Worm (Caenorhabditis elegans): ENCODE measurements around the gene nlp-76.

Gene nlp-76

DNA sequence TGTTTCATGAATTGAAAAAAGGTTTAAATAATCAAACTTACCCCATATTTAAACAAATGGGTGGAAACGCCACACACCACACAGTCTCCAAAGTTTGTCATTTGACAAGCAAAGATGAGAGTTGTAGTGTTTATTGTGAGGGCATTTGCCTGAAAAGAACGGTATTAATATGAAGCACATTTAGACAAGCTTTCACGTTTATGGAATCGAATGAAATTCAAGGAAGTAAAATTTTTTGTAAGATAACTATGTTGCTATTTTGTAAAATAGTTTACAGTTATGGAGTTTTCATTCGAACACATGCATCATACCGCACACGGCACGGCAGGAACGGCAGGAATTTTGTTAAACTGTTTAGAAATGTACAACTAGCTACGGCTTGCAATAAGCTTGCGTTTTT, 41.0 kb upstream of the nlp-76 start, which contains the start of gene nhr-272 (continued):
- TF ChIP-seq ceh-27 (GFP tag; optimal IDR thresholded peaks at IDR 0.05) (no peak), mcd-1 (GFP tag; IDR thresholded peaks at IDR 0.05) (no peak), F57C9.4 (tag; optimal IDR thresholded peaks at IDR 0.05) (no peak), lin-40 (tag; optimal IDR thresholded peaks at IDR 0.05) (no peak), Y95B8A.8 (GFP tag; IDR thresholded peaks at IDR 0.05) (no peak), ztf-26 (tag; optimal IDR thresholded peaks at IDR 0.05) (no peak)

DNA sequence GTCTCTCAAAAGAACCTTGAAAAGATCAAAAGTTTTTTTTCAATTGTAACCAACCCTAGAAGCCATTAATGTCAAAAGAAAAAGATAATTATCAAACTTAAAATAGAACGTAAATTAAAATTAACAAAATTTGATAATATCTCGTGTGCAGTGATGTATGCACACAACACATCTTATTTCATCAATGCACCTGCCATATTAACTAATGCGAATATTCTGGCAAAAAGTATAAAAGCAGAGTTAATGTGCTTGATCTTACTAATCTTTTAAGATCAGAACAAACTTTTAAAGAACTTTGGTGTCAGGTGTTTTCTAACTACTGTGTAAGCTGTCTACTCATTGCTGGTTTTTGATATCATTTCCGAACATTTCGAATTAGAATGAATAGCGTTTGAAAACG, 39.0 kb upstream of the nlp-76 start:
- TF ChIP-seq K12H6.12 (tag; optimal IDR thresholded peaks at IDR 0.05) (no peak), F57C9.4 (tag; optimal IDR thresholded peaks at IDR 0.05) (no peak), ceh-27 (GFP tag; optimal IDR thresholded peaks at IDR 0.05) (no peak), sea-2 (GFP tag; IDR thresholded peaks at IDR 0.05) (no peak), chd-7 (tag; optimal IDR thresholded peaks at IDR 0.05) (no peak), Y53F4B.3 (GFP tag; IDR thresholded peaks at IDR 0.05) (no peak), attf-6 (GFP tag; IDR thresholded peaks at IDR 0.05) (no peak)

DNA sequence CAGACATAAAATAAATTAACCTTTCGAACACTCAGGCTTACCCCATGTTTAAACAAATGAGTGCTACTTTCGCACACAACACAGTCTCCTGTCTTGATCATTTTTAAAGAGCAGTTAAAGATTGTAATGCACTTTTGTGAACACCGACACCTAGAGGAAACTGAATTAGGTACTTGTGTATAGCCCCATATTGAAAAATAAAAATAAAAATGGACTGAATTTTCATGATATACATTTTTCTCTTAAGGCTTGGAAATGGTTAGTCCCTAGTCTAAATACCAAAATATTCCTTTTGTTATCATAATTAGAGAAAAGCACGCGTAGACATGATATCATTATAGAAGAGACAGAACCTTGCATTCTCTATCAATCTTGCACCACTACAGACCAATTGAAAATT, 38.3 kb upstream of the nlp-76 start, which contains the start of gene nhr-214:
nhr-214 (minus strand) TSS at position 101 of the 400 bp plus-strand sequence.
- TF ChIP-seq nfya-2 (GFP tag; IDR thresholded peaks at IDR 0.05) (no peak), B0336.3 (GFP tag; IDR thresholded peaks at IDR 0.05) (no peak), nfya-1 (tag; optimal IDR thresholded peaks at IDR 0.05; ENCODE audit: borderline replicate concordance, insufficient read depth) (no peak), F52B5.7 (tag; optimal IDR thresholded peaks at IDR 0.05) (no peak), ama-1 (optimal IDR thresholded peaks at IDR 0.05) (no peak), ama-1 (GFP tag; optimal IDR thresholded peaks at IDR 0.05) (no peak), sea-2 (GFP tag; IDR thresholded peaks at IDR 0.05) (no peak), lin-26 (GFP tag; IDR thresholded peaks at IDR 0.05) (no peak), sdz-38 (tag; optimal IDR thresholded peaks at IDR 0.05) (no peak), hlh-12 (tag; optimal IDR thresholded peaks at IDR 0.05) (no peak), cebp-1 (GFP tag; IDR thresholded peaks at IDR 0.05) (no peak), cebp-1 (tag; optimal IDR thresholded peaks at IDR 0.05) (no peak), F23B12.7 (tag; optimal IDR thresholded peaks at IDR 0.05; ENCODE audit: insufficient read depth) (no peak), aptf-3 (GFP tag; IDR thresholded peaks at IDR 0.05) (no peak), T26A5.8 (tag; optimal IDR thresholded peaks at IDR 0.05) (no peak), hrde-1 (tag; optimal IDR thresholded peaks at IDR 0.05; ENCODE audit: borderline replicate concordance) (no peak), ceh-79 (tag; optimal IDR thresholded peaks at IDR 0.05) (no peak), ceh-91 (GFP tag; IDR thresholded peaks at IDR 0.05) (no peak), chd-7 (tag; optimal IDR thresholded peaks at IDR 0.05) (no peak), Y67H2A.10 (GFP tag; conservative IDR thresholded peaks at IDR 0.05) (no peak), lin-40 (tag; optimal IDR thresholded peaks at IDR 0.05) (no peak), ceh-40 (GFP tag; IDR thresholded peaks at IDR 0.05) (no peak)

DNA sequence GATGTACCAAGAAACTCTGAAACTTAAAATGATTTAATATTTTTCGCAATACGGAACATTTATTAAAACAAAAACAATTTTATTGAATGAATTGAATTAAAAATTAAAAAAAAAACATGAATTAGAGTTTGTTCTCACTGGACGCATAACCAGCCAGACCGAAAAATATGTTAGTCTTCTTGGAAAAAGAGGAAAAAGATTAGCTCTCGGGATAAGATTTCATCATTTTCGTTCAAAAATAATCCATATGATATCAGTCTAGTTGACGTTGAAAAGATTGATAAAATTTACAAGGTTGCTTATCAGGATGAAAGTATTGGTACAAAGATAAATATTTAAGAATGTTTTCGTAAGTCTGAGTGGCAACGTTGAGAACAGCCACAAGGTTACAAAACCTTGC, 36.8 kb upstream of the nlp-76 start, which contains the start of gene nhr-26:
nhr-26 (minus strand) TSS at position 10 of the 400 bp plus-strand sequence.
- TF ChIP-seq attf-6 (GFP tag; IDR thresholded peaks at IDR 0.05) (no peak), hsf-1 (GFP tag; IDR thresholded peaks at IDR 0.05) (no peak), Y53F4B.3 (GFP tag; IDR thresholded peaks at IDR 0.05) (no peak), ceh-79 (tag; optimal IDR thresholded peaks at IDR 0.05) (no peak), attf-5 (GFP tag; optimal IDR thresholded peaks at IDR 0.05) (no peak), ZK185.1 (tag; optimal IDR thresholded peaks at IDR 0.05; ENCODE audit: poor library complexity, severe bottlenecking) (no peak), F10E7.11 (tag; optimal IDR thresholded peaks at IDR 0.05) (no peak), lag-1 (GFP tag; IDR thresholded peaks at IDR 0.05) (no peak), xnd-1 (tag; optimal IDR thresholded peaks at IDR 0.05) (no peak), tbp1 (GFP tag; optimal IDR thresholded peaks at IDR 0.05) (no peak), lin-26 (GFP tag; IDR thresholded peaks at IDR 0.05) (no peak), B0035.1 (tag; optimal IDR thresholded peaks at IDR 0.05) (no peak), die-1 (tag; optimal IDR thresholded peaks at IDR 0.05) (no peak)

Measured in whole organism, young adult.